Worm (Caenorhabditis elegans) whole organism, early embryonic: ENCODE measurements around the gene sri-24.

Experiments
- ama-1 ChIP-seq: fragments of 150-350 bp; optimal IDR thresholded peaks from 2 replicates; lab custom pipeline; 2014
- ceh-13 ChIP-seq: fragments of 200-800 bp; sonication (Bioruptor generic); optimal IDR thresholded peaks from 2 replicates; lab custom pipeline; 2018; ENCODE audit warnings: mild to moderate bottlenecking, missing genetic modification characterization, missing compliant biosample characterization
- ceh-36 ChIP-seq: sonication (generic microtip); optimal IDR thresholded peaks from 2 replicates; lab custom pipeline; 2016; ENCODE audit warnings: missing genetic modification characterization, inconsistent platforms, missing compliant biosample characterization
- flt-1 ChIP-seq: fragments of 200-800 bp; sonication (Bioruptor generic); IDR thresholded peaks from 2 replicates; pipeline ENCODE4 v1.3.6; 2022; ENCODE audit warnings: missing genetic modification characterization, missing compliant biosample characterization
- hmbx-1 ChIP-seq: sonication (generic microtip); optimal IDR thresholded peaks from 2 replicates; lab custom pipeline; 2016; ENCODE audit warnings: mild to moderate bottlenecking, missing genetic modification characterization, missing compliant biosample characterization
- hmg-4 ChIP-seq: fragments of 200-800 bp; sonication (Bioruptor generic); optimal IDR thresholded peaks from 2 replicates; lab custom pipeline; 2018; ENCODE audit warnings: mild to moderate bottlenecking, missing genetic modification characterization, missing compliant biosample characterization
- pes-1 ChIP-seq: fragments of 200-800 bp; sonication (Bioruptor generic); IDR thresholded peaks from 2 replicates; pipeline ENCODE4 v1.3.6; 2022; ENCODE audit warnings: missing genetic modification reagents, missing genetic modification characterization, missing compliant biosample characterization
- scrt-1 ChIP-seq: fragments of 200-800 bp; sonication (Bioruptor generic); IDR thresholded peaks from 2 replicates; pipeline ENCODE4 v1.3.6; 2022; ENCODE audit warnings: missing genetic modification characterization, missing compliant biosample characterization
- tbx-11 ChIP-seq: fragments of 200-800 bp; sonication (Bioruptor generic); IDR thresholded peaks from 2 replicates; pipeline ENCODE4 v1.3.6; 2022; ENCODE audit warnings: missing genetic modification characterization, missing compliant biosample characterization
- tra-4 ChIP-seq: sonication (generic microtip); optimal IDR thresholded peaks from 2 replicates; lab custom pipeline; 2017; ENCODE audit warnings: missing genetic modification characterization, missing compliant biosample characterization

DNA sequence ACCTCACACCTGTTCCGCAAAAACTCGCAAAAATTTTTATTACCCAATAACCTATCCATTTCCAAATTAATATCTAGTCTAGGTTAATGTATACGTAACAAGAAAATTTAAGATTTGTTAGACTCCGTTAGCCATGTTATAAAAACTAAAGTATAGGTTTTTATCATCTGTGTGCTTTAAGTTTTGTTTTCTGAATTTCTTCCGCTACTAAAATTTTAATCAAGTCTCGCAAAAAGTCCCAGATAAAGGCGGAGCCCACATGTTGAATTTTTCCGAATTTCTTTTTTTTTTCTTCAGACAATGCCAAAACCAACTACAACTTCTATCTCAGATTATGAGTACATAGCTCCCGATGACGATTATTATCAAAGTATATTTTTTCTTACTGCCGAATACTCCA is 20.2 kb downstream of the sri-24 start, which contains the start of gene srw-13:
- no peak for TF ChIP-seq hmbx-1
- no peak for TF ChIP-seq ama-1 (lab: Kevin White, UChicago)
- no peak for TF ChIP-seq tra-4 (tag; lab: Kevin White, UChicago)
- no peak for TF ChIP-seq scrt-1
- no peak for TF ChIP-seq pes-1
- no peak for TF ChIP-seq flt-1 (GFP tag; lab: Robert Waterston, UW)
- no peak for TF ChIP-seq tbx-11 (GFP tag; lab: Robert Waterston, UW)
- TF ChIP-seq hmg-4 (GFP tag; lab: Kevin White, UChicago): no peak
- no peak for TF ChIP-seq ceh-36 (tag; lab: Kevin White, UChicago)
- no peak for TF ChIP-seq ceh-13
